Fruit fly (Drosophila melanogaster) whole organism, wandering third instar larva: Measurements from ENCODE around the gene CG14913.

Experiments used
- Dfd ChIP-seq: fragments of >200 bp; optimal IDR thresholded peaks from 2 replicates; lab custom pipeline; 2017; ENCODE audit warnings: missing biosample characterization, missing genetic modification characterization
- foxo ChIP-seq, 2 experiments: fragments of 200-800 bp; sonication (Bioruptor generic); optimal IDR thresholded peaks; 2 replicates in 1 of 2; 3 replicates in 1 of 2; lab custom pipeline; 2016 to 2017; ENCODE audit warnings: missing biosample characterization in 2 of 2, missing genetic modification characterization in 2 of 2
- rgr ChIP-seq: fragments of 200-800 bp; sonication (Bioruptor generic); optimal IDR thresholded peaks from 3 replicates; lab custom pipeline; 2016; ENCODE audit warnings: missing biosample characterization, mild to moderate bottlenecking, missing genetic modification characterization

DNA sequence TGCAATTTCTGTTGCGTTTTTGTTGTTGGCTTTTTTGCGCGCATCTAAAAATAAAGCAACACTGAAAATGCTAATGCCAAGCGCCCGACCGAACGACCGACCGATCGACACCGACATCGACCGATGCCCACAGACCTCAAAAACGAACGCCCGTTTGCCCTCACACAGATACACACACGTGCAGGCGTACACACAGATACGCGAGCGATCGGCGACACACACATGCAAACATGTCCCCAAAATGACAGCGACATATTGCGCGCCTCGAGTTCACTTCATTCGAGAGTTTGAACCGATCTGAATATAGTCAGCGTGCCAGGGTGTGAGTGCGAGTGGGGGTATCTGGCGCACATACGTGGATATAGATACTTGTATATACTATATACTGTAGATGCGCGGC is 44.4 kb downstream of the CG14913 start:
- TF ChIP-seq Dfd (GFP tag; lab: Kevin White, UChicago) (no peak), foxo (GFP tag; optimal IDR thresholded peaks at IDR 0.05; lab: Kevin White, UChicago) (no peak), rgr (GFP tag; lab: Kevin White, UChicago) (no peak)
